Worm (Caenorhabditis elegans): ENCODE results near the gene pph-4.2.

Gene pph-4.2

ce11 chrIII:12335400-12335994, 41.6 kb downstream of the pph-4.2 start (continued):
- TF ChIP-seq aha-1 (tag) = peak; percentile 77
- no peak for TF ChIP-seq nhr-6 (tag; optimal IDR thresholded peaks at IDR 0.05)
- no peak for TF ChIP-seq Y48G9A.11 (GFP tag; IDR thresholded peaks at IDR 0.05)
- no peak for TF ChIP-seq T20F7.1 (GFP tag; optimal IDR thresholded peaks at IDR 0.05)
- peak; percentile 62 for TF ChIP-seq rbr-2 (tag; optimal IDR thresholded peaks at IDR 0.05)
- peak; percentile 88 for TF ChIP-seq hlh-11 (tag; optimal IDR thresholded peaks at IDR 0.05)
- TF ChIP-seq nhr-10 (tag; optimal IDR thresholded peaks at IDR 0.05) = peak; percentile 8
- TF ChIP-seq ceh-20 (GFP tag; IDR thresholded peaks at IDR 0.05) = no peak
- TF ChIP-seq dpl-1 (GFP tag; optimal IDR thresholded peaks at IDR 0.05) = peak; percentile 53
- peak in 1 of 2 experiments; percentile 24 for TF ChIP-seq daf-16 (GFP tag; optimal IDR thresholded peaks at IDR 0.05)
- peak; percentile 98 for TF ChIP-seq daf-16 (tag; optimal IDR thresholded peaks at IDR 0.05)
- no peak for TF ChIP-seq ztf-11 (tag; optimal IDR thresholded peaks at IDR 0.05)
- peak; percentile 60 for TF ChIP-seq nhr-77 (tag; optimal IDR thresholded peaks at IDR 0.05)
- peak; percentile 12 for TF ChIP-seq nhr-102 (tag; optimal IDR thresholded peaks at IDR 0.05)
- TF ChIP-seq lsy-2 (tag; optimal IDR thresholded peaks at IDR 0.05) = peak in 1 of 2 experiments; percentile 65
- TF ChIP-seq ceh-44 (GFP tag; IDR thresholded peaks at IDR 0.05) = no peak
- TF ChIP-seq lin-1 (GFP tag; IDR thresholded peaks at IDR 0.05) = peak; percentile 61; the same call in 1 of the 2 replicates
- TF ChIP-seq lin-38 (GFP tag; IDR thresholded peaks at IDR 0.05) = peak; percentile 48; the same call in 1 of the 2 replicates
- TF ChIP-seq skn-1 (tag; optimal IDR thresholded peaks at IDR 0.05) = no peak
- peak; percentile 89 for TF ChIP-seq hlh-30 (tag; optimal IDR thresholded peaks at IDR 0.05; ENCODE audit: insufficient read depth)
- 0 out of 2 replicates have a peak, but pooled peaks have one; percentile 48 for TF ChIP-seq ctbp-1 (GFP tag; IDR thresholded peaks at IDR 0.05)
- TF ChIP-seq mep-1 (tag; optimal IDR thresholded peaks at IDR 0.05) = peak; percentile 70
- TF ChIP-seq spr-1 (tag; optimal IDR thresholded peaks at IDR 0.05) = no peak
- TF ChIP-seq F37D6.2 (tag; optimal IDR thresholded peaks at IDR 0.05) = no peak
- TF ChIP-seq pqm-1 (tag; optimal IDR thresholded peaks at IDR 0.05) = peak; percentile 13

ce11 chrIII:12334268-12334667, 42.8 kb downstream of the pph-4.2 start:
- TF ChIP-seq F37D6.2 (tag; optimal IDR thresholded peaks at IDR 0.05) (no peak), lin-29 (GFP tag; IDR thresholded peaks at IDR 0.05) (no peak), nhr-76 (tag; optimal IDR thresholded peaks at IDR 0.05) (no peak), zip-11 (GFP tag; IDR thresholded peaks at IDR 0.05) (no peak), nhr-48 (tag; optimal IDR thresholded peaks at IDR 0.05) (no peak), lin-38 (GFP tag; IDR thresholded peaks at IDR 0.05) (no peak), ctbp-1 (GFP tag; IDR thresholded peaks at IDR 0.05) (no peak), aly-2 (tag; optimal IDR thresholded peaks at IDR 0.05) (no peak), nhr-41 (GFP tag; IDR thresholded peaks at IDR 0.05) (no peak), unc-39 (tag; optimal IDR thresholded peaks at IDR 0.05) (no peak), egl-27 (tag; optimal IDR thresholded peaks at IDR 0.05) (no peak), lsy-2 (tag; optimal IDR thresholded peaks at IDR 0.05) (no peak), fos-1 (tag; optimal IDR thresholded peaks at IDR 0.05) (no peak), nhr-6 (tag; optimal IDR thresholded peaks at IDR 0.05) (no peak), nhr-102 (tag; optimal IDR thresholded peaks at IDR 0.05) (no peak)

- no peak for TF ChIP-seq dmd-6 (GFP tag; IDR thresholded peaks at IDR 0.05)
- TF ChIP-seq daf-8 (GFP tag; IDR thresholded peaks at IDR 0.05) = no peak
- no peak for TF ChIP-seq spr-1 (tag; optimal IDR thresholded peaks at IDR 0.05)
- TF ChIP-seq nhr-28 (tag; optimal IDR thresholded peaks at IDR 0.05) = no peak
Measured at ce11 chrIII:12333445-12333844, 43.6 kb downstream of the pph-4.2 start, which contains the start of gene zip-1. Gene zip-1, plus strand, starts transcription at chrIII:12333745.

DNA sequence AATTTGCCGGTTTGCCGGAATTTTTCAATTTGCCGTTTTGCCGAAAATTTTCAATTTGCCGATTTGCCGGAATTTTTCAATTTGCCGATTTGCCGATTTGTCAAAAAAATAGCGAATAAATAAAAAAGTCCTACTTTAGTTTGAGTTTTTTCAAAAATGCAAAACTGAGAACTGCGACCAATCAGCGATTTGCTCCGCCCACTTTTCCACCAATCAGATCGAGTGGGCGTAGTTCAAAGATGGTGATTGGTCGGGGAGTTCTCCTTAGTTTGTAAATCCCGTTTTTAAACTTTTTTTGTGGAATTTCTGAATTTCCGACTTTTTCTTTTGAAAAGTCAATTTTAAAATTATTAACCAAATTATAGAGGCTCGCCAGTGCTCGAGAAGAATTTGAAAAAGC, 45.7 kb downstream of the pph-4.2 start:
- TF ChIP-seq egl-43 (GFP tag; IDR thresholded peaks at IDR 0.05) (no peak), nhr-77 (tag; optimal IDR thresholded peaks at IDR 0.05) (no peak)

All from whole organism, L4 larva.